Fruit fly (Drosophila melanogaster) whole organism, embryonic: ENCODE results near the gene CG8507.

Experiments
- Adf1 ChIP-seq: fragments of 200-800 bp; sonication (Bioruptor generic); IDR thresholded peaks from 2 replicates; pipeline ENCODE4 v1.3.6; 2022; ENCODE audit warnings: missing biosample characterization, missing genetic modification characterization
- Antp ChIP-seq: fragments of 200-800 bp; sonication (Bioruptor generic); optimal IDR thresholded peaks from 3 replicates; lab custom pipeline; 2016; ENCODE audit warnings: missing biosample characterization, missing genetic modification characterization
- B-H2 ChIP-seq: fragments of 200-800 bp; sonication (Bioruptor generic); optimal IDR thresholded peaks from 2 replicates; lab custom pipeline; 2018; ENCODE audit warnings: missing biosample characterization, mild to moderate bottlenecking, missing genetic modification characterization
- BEAF-32 ChIP-seq: fragments of 200-800 bp; sonication (Bioruptor generic); optimal IDR thresholded peaks from 3 replicates; lab custom pipeline; 2017; ENCODE audit warnings: missing biosample characterization, missing genetic modification characterization, mild to moderate bottlenecking, moderate library complexity, missing genetic modification reagents
- Bgb ChIP-seq: fragments of 200-800 bp; sonication (Bioruptor generic); IDR thresholded peaks from 2 replicates; pipeline ENCODE4 v1.3.6; 2022; ENCODE audit warnings: missing biosample characterization, missing genetic modification characterization; ENCODE audit not compliant: partially characterized antibody
- CG10959 ChIP-seq: fragments of 200-800 bp; sonication (Bioruptor generic); IDR thresholded peaks from 2 replicates; pipeline ENCODE4 v1.3.6; 2022; ENCODE audit warnings: missing biosample characterization, missing genetic modification characterization
- CG11085 ChIP-seq: fragments of 200-800 bp; sonication (Bioruptor generic); IDR thresholded peaks from 2 replicates; pipeline ENCODE4 v1.3.6; 2022; ENCODE audit warnings: missing biosample characterization, missing genetic modification characterization
- CG11093 ChIP-seq: fragments of 200-800 bp; sonication (Bioruptor generic); IDR thresholded peaks from 3 replicates; pipeline ENCODE4 v1.3.6; 2022; ENCODE audit warnings: missing biosample characterization, missing genetic modification characterization
- CG11696 ChIP-seq: fragments of 200-800 bp; sonication (Bioruptor generic); IDR thresholded peaks from 2 replicates; pipeline ENCODE4 v1.3.6; 2022; ENCODE audit warnings: missing biosample characterization, missing genetic modification characterization
- CG11723 ChIP-seq: fragments of 200-800 bp; sonication (Bioruptor generic); optimal IDR thresholded peaks from 2 replicates; lab custom pipeline; 2017; ENCODE audit warnings: missing biosample characterization, mild to moderate bottlenecking, missing genetic modification characterization
- CG12942 ChIP-seq: fragments of 200-800 bp; sonication (Bioruptor generic); optimal IDR thresholded peaks from 3 replicates; lab custom pipeline; 2016; ENCODE audit warnings: missing biosample characterization, missing genetic modification characterization
- CG13424 ChIP-seq: fragments of 200-800 bp; sonication (Bioruptor generic); optimal IDR thresholded peaks from 2 replicates; lab custom pipeline; 2019; ENCODE audit warnings: missing biosample characterization, mild to moderate bottlenecking, missing genetic modification characterization, moderate library complexity
- CG14710 ChIP-seq: fragments of 200-800 bp; sonication (Bioruptor generic); optimal IDR thresholded peaks from 3 replicates; lab custom pipeline; 2019; ENCODE audit warnings: missing biosample characterization, mild to moderate bottlenecking, missing genetic modification characterization, moderate library complexity
- CG15269 ChIP-seq: fragments of 200-800 bp; sonication (Bioruptor generic); optimal IDR thresholded peaks from 2 replicates; lab custom pipeline; 2018; ENCODE audit warnings: missing biosample characterization, mild to moderate bottlenecking, missing genetic modification characterization, moderate library complexity
- CG15601 ChIP-seq: fragments of 200-800 bp; sonication (Bioruptor generic); optimal IDR thresholded peaks from 3 replicates; lab custom pipeline; 2019; ENCODE audit warnings: missing biosample characterization, mild to moderate bottlenecking, missing genetic modification characterization, moderate library complexity
- CG1647 ChIP-seq: fragments of 200-800 bp; sonication (Bioruptor generic); optimal IDR thresholded peaks from 3 replicates; lab custom pipeline; 2016; ENCODE audit warnings: missing biosample characterization, missing genetic modification characterization
- CG16813 ChIP-seq: fragments of 200-800 bp; sonication (Bioruptor generic); IDR thresholded peaks from 3 replicates; pipeline ENCODE4 v1.3.6; 2022; ENCODE audit warnings: missing biosample characterization, missing genetic modification characterization; ENCODE audit not compliant: partially characterized antibody
- CG16863 ChIP-seq: fragments of 200-800 bp; sonication (Bioruptor generic); optimal IDR thresholded peaks from 3 replicates; lab custom pipeline; 2016; ENCODE audit warnings: missing biosample characterization, missing genetic modification characterization
- CG18599 ChIP-seq: fragments of 200-800 bp; sonication (Bioruptor generic); optimal IDR thresholded peaks from 3 replicates; lab custom pipeline; 2017; ENCODE audit warnings: missing biosample characterization, missing genetic modification characterization, mild to moderate bottlenecking, moderate library complexity, missing genetic modification reagents
- CG18619 ChIP-seq: fragments of 200-800 bp; sonication (Bioruptor generic); optimal IDR thresholded peaks from 3 replicates; lab custom pipeline; 2017; ENCODE audit warnings: missing biosample characterization, mild to moderate bottlenecking, missing genetic modification characterization
- CG18764 ChIP-seq: fragments of 200-800 bp; sonication (Bioruptor generic); optimal IDR thresholded peaks from 3 replicates; lab custom pipeline; 2016; ENCODE audit warnings: missing biosample characterization, missing genetic modification characterization
- CG2120 ChIP-seq: fragments of 200-800 bp; sonication (Bioruptor generic); optimal IDR thresholded peaks from 3 replicates; lab custom pipeline; 2016; ENCODE audit warnings: missing biosample characterization, missing genetic modification characterization
- CG31365 ChIP-seq: fragments of 200-800 bp; sonication (Bioruptor generic); optimal IDR thresholded peaks from 2 replicates; lab custom pipeline; 2018; ENCODE audit warnings: missing biosample characterization, mild to moderate bottlenecking, missing genetic modification characterization
- CG33557 ChIP-seq: fragments of 200-800 bp; sonication (Bioruptor generic); optimal IDR thresholded peaks from 2 replicates; lab custom pipeline; 2019; ENCODE audit warnings: missing biosample characterization, mild to moderate bottlenecking, missing genetic modification characterization, moderate library complexity
- CG3407 ChIP-seq: fragments of 200-800 bp; sonication (Bioruptor generic); optimal IDR thresholded peaks from 2 replicates; lab custom pipeline; 2018; ENCODE audit warnings: missing biosample characterization, mild to moderate bottlenecking, missing genetic modification characterization
- CG34422 ChIP-seq: fragments of 200-800 bp; sonication (Bioruptor generic); IDR thresholded peaks from 3 replicates; pipeline ENCODE4 v1.3.6; 2022; ENCODE audit warnings: missing biosample characterization, missing genetic modification characterization
- CG4424 ChIP-seq: fragments of 200-800 bp; sonication (Bioruptor generic); optimal IDR thresholded peaks from 3 replicates; lab custom pipeline; 2016; ENCODE audit warnings: missing biosample characterization, missing genetic modification characterization
- CG4617 ChIP-seq: fragments of 200-800 bp; sonication (Bioruptor generic); optimal IDR thresholded peaks from 3 replicates; lab custom pipeline; 2016; ENCODE audit warnings: missing biosample characterization, missing genetic modification characterization, borderline replicate concordance
- CG6683 ChIP-seq: fragments of 200-800 bp; sonication (Bioruptor generic); optimal IDR thresholded peaks from 2 replicates; lab custom pipeline; 2017; ENCODE audit warnings: missing biosample characterization, mild to moderate bottlenecking, missing genetic modification characterization, missing genetic modification reagents
- CG9609 ChIP-seq: fragments of 200-800 bp; sonication (Bioruptor generic); optimal IDR thresholded peaks from 3 replicates; lab custom pipeline; 2016; ENCODE audit warnings: missing biosample characterization, missing genetic modification characterization
- Dip2 ChIP-seq: fragments of 200-800 bp; sonication (Bioruptor generic); IDR thresholded peaks from 2 replicates; pipeline ENCODE4 v1.3.6; 2022; ENCODE audit warnings: missing biosample characterization, missing genetic modification characterization
- Dll ChIP-seq: fragments of 200-800 bp; sonication (Bioruptor generic); IDR thresholded peaks from 4 replicates; pipeline ENCODE4 v1.3.6; 2022; ENCODE audit warnings: missing biosample characterization, missing genetic modification characterization; ENCODE audit not compliant: partially characterized antibody
- HLH3B ChIP-seq: fragments of 200-800 bp; sonication (Bioruptor generic); IDR thresholded peaks from 2 replicates; pipeline ENCODE4 v1.3.6; 2022; ENCODE audit warnings: missing biosample characterization, missing genetic modification characterization
- HLH4C ChIP-seq: fragments of 200-800 bp; sonication (Bioruptor generic); IDR thresholded peaks from 3 replicates; pipeline ENCODE4 v1.3.6; 2022; ENCODE audit warnings: missing biosample characterization, missing genetic modification characterization; ENCODE audit not compliant: partially characterized antibody
- Jarid2 ChIP-seq: fragments of 200-800 bp; sonication (Bioruptor generic); optimal IDR thresholded peaks from 3 replicates; lab custom pipeline; 2017; ENCODE audit warnings: mild to moderate bottlenecking, missing biosample characterization, missing genetic modification reagents, missing genetic modification characterization
- Mes4 ChIP-seq: fragments of 200-800 bp; sonication (Bioruptor generic); optimal IDR thresholded peaks from 2 replicates; lab custom pipeline; 2016; ENCODE audit warnings: missing biosample characterization, missing genetic modification characterization
- NC2α ChIP-seq: fragments of 200-800 bp; sonication (Bioruptor generic); optimal IDR thresholded peaks from 2 replicates; lab custom pipeline; 2016; ENCODE audit warnings: missing biosample characterization, missing genetic modification characterization
- Oli ChIP-seq: fragments of 200-800 bp; sonication (Bioruptor generic); optimal IDR thresholded peaks from 2 replicates; lab custom pipeline; 2018; ENCODE audit warnings: missing biosample characterization, mild to moderate bottlenecking, missing genetic modification characterization, moderate library complexity
- Pdp1 ChIP-seq, 2 experiments: fragments of 200-800 bp; sonication (Bioruptor generic); optimal IDR thresholded peaks; 3 replicates each; lab custom pipeline; 2016; ENCODE audit warnings: missing biosample characterization in 2 of 2, missing genetic modification characterization in 2 of 2, mild to moderate bottlenecking in 1 of 2, moderate library complexity in 1 of 2
- Sox102F ChIP-seq: fragments of 200-800 bp; sonication (Bioruptor generic); optimal IDR thresholded peaks from 2 replicates; lab custom pipeline; 2018; ENCODE audit warnings: missing biosample characterization, mild to moderate bottlenecking, missing genetic modification characterization, moderate library complexity
- disco-r ChIP-seq: fragments of 200-800 bp; sonication (Bioruptor generic); optimal IDR thresholded peaks from 2 replicates; lab custom pipeline; 2016; ENCODE audit warnings: missing biosample characterization, missing genetic modification characterization
- dmrt99B ChIP-seq: fragments of 200-800 bp; sonication (Bioruptor generic); optimal IDR thresholded peaks from 2 replicates; lab custom pipeline; 2018; ENCODE audit warnings: missing biosample characterization, mild to moderate bottlenecking, missing genetic modification characterization, moderate library complexity
- fd3F ChIP-seq: fragments of 200-800 bp; sonication (Bioruptor generic); optimal IDR thresholded peaks from 2 replicates; lab custom pipeline; 2018; ENCODE audit warnings: missing biosample characterization, mild to moderate bottlenecking, missing genetic modification characterization, moderate library complexity
- ham ChIP-seq: fragments of 200-800 bp; sonication (Bioruptor generic); IDR thresholded peaks from 2 replicates; pipeline ENCODE4 v1.3.6; 2022; ENCODE audit warnings: missing biosample characterization, missing genetic modification characterization
- lab ChIP-seq: fragments of 200-800 bp; sonication (Bioruptor generic); optimal IDR thresholded peaks from 3 replicates; lab custom pipeline; 2017; ENCODE audit warnings: missing biosample characterization, missing genetic modification characterization, mild to moderate bottlenecking, moderate library complexity, missing genetic modification reagents
- oc ChIP-seq: fragments of 200-800 bp; sonication (Bioruptor generic); optimal IDR thresholded peaks from 2 replicates; lab custom pipeline; 2018; ENCODE audit warnings: missing biosample characterization, mild to moderate bottlenecking, missing genetic modification characterization, moderate library complexity
- rib ChIP-seq: fragments of 200-800 bp; sonication (Bioruptor generic); IDR thresholded peaks from 2 replicates; pipeline ENCODE4 v1.3.6; 2022; ENCODE audit warnings: missing biosample characterization, missing genetic modification characterization
- so ChIP-seq: fragments of 200-800 bp; sonication (Bioruptor generic); IDR thresholded peaks from 3 replicates; pipeline ENCODE4 v1.3.6; 2022; ENCODE audit warnings: missing biosample characterization, missing genetic modification characterization

Gene CG8507

DNA sequence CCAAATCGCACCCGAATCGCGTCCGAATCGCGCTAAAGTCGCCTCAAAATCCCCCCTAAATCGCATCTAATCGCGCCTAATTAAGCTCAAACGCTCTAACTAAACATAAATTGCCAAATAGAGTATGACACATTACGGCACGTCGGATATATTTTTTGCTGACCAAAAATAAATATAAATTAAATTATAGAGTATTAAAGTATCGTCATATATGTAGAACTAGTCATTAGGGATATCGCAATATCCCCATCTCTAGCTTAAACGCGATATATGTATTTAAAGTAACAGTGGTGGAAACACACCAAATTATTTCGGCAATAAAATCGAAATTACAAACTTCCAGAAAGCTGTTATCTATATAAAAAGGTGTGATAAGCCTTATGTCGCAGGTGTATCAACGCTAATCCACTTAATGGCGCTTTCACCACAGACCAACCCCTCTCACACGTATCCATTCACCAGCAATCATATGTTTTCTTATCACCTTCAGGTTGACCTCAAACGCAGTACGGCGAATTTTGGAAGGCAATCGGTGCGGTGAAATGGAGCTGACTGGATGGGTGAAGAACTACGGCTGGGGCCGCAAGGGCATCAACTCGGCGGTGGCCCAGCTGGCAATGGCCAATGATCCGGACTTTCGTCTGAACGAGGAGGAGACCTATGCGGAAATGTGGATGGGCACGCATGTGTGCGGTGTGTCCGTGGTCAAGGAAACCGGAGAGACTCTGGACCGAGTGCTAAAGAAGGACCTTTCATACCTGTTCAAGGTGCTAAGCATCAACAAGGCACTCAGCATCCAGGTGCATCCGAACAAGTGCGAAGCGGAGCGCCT, 31.7 kb upstream of the CG8507 start, which contains the start of gene Mpi (continued):
- TF ChIP-seq fd3F = peak; percentile 2
- no peak for TF ChIP-seq Antp (GFP tag; lab: Kevin White, UChicago)
- no peak for TF ChIP-seq HLH3B (GFP tag; lab: Robert Waterston, UW)
- peak; percentile 49 for TF ChIP-seq CG13424
- TF ChIP-seq Sox102F (GFP tag; lab: Kevin White, UChicago) = no peak
- TF ChIP-seq CG9609 = no peak
- TF ChIP-seq Adf1 (GFP tag; lab: Robert Waterston, UW) = no peak
- no peak for TF ChIP-seq CG1647
- TF ChIP-seq CG11696 (GFP tag; lab: Robert Waterston, UW) = no peak
- TF ChIP-seq CG18764 (GFP tag; lab: Kevin White, UChicago) = no peak
- TF ChIP-seq Dll (GFP tag; lab: Robert Waterston, UW) = peak; percentile 67
- TF ChIP-seq CG4617 (GFP tag; lab: Kevin White, UChicago) = peak; percentile 63
- no peak for TF ChIP-seq CG15269 (tag; lab: Kevin White, UChicago)
- TF ChIP-seq dmrt99B = no peak
- no peak for TF ChIP-seq oc (tag; lab: Kevin White, UChicago)
- no peak for TF ChIP-seq CG3407 (GFP tag; lab: Kevin White, UChicago)
- TF ChIP-seq CG12942 (GFP tag; lab: Kevin White, UChicago) = peak; percentile 29
- TF ChIP-seq CG16813 (GFP tag; lab: Robert Waterston, UW) = peak; percentile 52; the same call in 1 of the 3 replicates
- no peak for TF ChIP-seq NC2α
- 0 out of 3 replicates have a peak, but pooled peaks have one; percentile 30 for TF ChIP-seq CG34422 (GFP tag; lab: Robert Waterston, UW)
- no peak for TF ChIP-seq Mes4
- TF ChIP-seq CG31365 = no peak
- TF ChIP-seq CG18599 (GFP tag; lab: Kevin White, UChicago) = no peak
- no peak for TF ChIP-seq disco-r (GFP tag; lab: Kevin White, UChicago)
- peak; percentile 36 for TF ChIP-seq B-H2 (GFP tag; lab: Kevin White, UChicago)
- no peak; the same call in 1 of the 3 replicates for TF ChIP-seq HLH4C
- no peak for TF ChIP-seq Bgb (GFP tag; lab: Robert Waterston, UW)
- no peak for TF ChIP-seq CG11093 (GFP tag; lab: Robert Waterston, UW)
- no peak for TF ChIP-seq Dip2 (GFP tag; lab: Robert Waterston, UW)
- peak; percentile 40 for TF ChIP-seq CG14710 (tag; lab: Kevin White, UChicago)
- no peak for TF ChIP-seq CG15601 (tag; lab: Kevin White, UChicago)
- no peak for TF ChIP-seq CG11085 (GFP tag; lab: Robert Waterston, UW)
- TF ChIP-seq CG33557 (GFP tag; lab: Kevin White, UChicago) = no peak
- 0 out of 3 replicates have a peak, but pooled peaks have one; percentile 30 for TF ChIP-seq so
- no peak for TF ChIP-seq CG16863
- TF ChIP-seq CG4424 = peak; percentile 27
- no peak for TF ChIP-seq lab (GFP tag; lab: Kevin White, UChicago)
- TF ChIP-seq Pdp1 (GFP tag; optimal IDR thresholded peaks at IDR 0.05; lab: Kevin White, UChicago) = peak in 1 of 2 experiments; percentile 33
- peak; percentile 55 for TF ChIP-seq CG2120 (GFP tag; lab: Kevin White, UChicago)
- TF ChIP-seq BEAF-32 (GFP tag; lab: Kevin White, UChicago) = peak; percentile 67
- TF ChIP-seq CG10959 (GFP tag; lab: Robert Waterston, UW) = no peak
- TF ChIP-seq CG18619 = no peak
- no peak for TF ChIP-seq Oli (tag; lab: Kevin White, UChicago)
- TF ChIP-seq rib = no peak
- TF ChIP-seq Jarid2 = no peak
- TF ChIP-seq CG6683 (GFP tag; lab: Kevin White, UChicago) = no peak
- TF ChIP-seq CG11723 (GFP tag; lab: Kevin White, UChicago) = no peak
- no peak for TF ChIP-seq ham (GFP tag; lab: Robert Waterston, UW)
